Fruit fly (Drosophila melanogaster) S2 (cell line): ENCODE results near the gene Atg5.

Experiments used
- CG8478 ChIP-seq: fragments of >200 bp; optimal IDR thresholded peaks from 2 replicates; lab custom pipeline; 2018
- CTCF ChIP-seq, 2 experiments: fragments of >200 bp; optimal IDR thresholded peaks; 2 replicates each; lab custom pipeline; 2018

Atg5 gene

dm6 chrX:7300722-7301350, 22.7 kb downstream of the Atg5 start:
- TF ChIP-seq CTCF (optimal IDR thresholded peaks at IDR 0.05; lab: Kevin White, UChicago) = no peak
- TF ChIP-seq CG8478 (lab: Kevin White, UChicago) = no peak

- no peak for TF ChIP-seq CG8478 (lab: Kevin White, UChicago)
- no peak for TF ChIP-seq CTCF (optimal IDR thresholded peaks at IDR 0.05; lab: Kevin White, UChicago)
Observed at dm6 chrX:7300356-7300721, 23.2 kb downstream of the Atg5 start.

dm6 chrX:7299399-7300355, 23.9 kb downstream of the Atg5 start:
- no peak for TF ChIP-seq CTCF (optimal IDR thresholded peaks at IDR 0.05; lab: Kevin White, UChicago)
- TF ChIP-seq CG8478 (lab: Kevin White, UChicago) = no peak

dm6 chrX:7298323-7298722, 25.2 kb downstream of the Atg5 start:
- TF ChIP-seq CG8478 (lab: Kevin White, UChicago) = no peak
- no peak for TF ChIP-seq CTCF (optimal IDR thresholded peaks at IDR 0.05; lab: Kevin White, UChicago)

- TF ChIP-seq CTCF (optimal IDR thresholded peaks at IDR 0.05; lab: Kevin White, UChicago) = no peak
- TF ChIP-seq CG8478 (lab: Kevin White, UChicago) = no peak
Observed at dm6 chrX:7296721-7297227, 26.8 kb downstream of the Atg5 start.

- no peak for TF ChIP-seq CTCF (optimal IDR thresholded peaks at IDR 0.05; lab: Kevin White, UChicago)
- no peak for TF ChIP-seq CG8478 (lab: Kevin White, UChicago)
Observed at dm6 chrX:7295973-7296372, 27.6 kb downstream of the Atg5 start.

dm6 chrX:7293874-7294559, 29.6 kb downstream of the Atg5 start:
- TF ChIP-seq CTCF (optimal IDR thresholded peaks at IDR 0.05; lab: Kevin White, UChicago) (no peak), CG8478 (lab: Kevin White, UChicago) (no peak)

- TF ChIP-seq CTCF (optimal IDR thresholded peaks at IDR 0.05; lab: Kevin White, UChicago) = no peak
- no peak for TF ChIP-seq CG8478 (lab: Kevin White, UChicago)
Observed at dm6 chrX:7293133-7293873, 30.3 kb downstream of the Atg5 start.

dm6 chrX:7291850-7292499, 31.6 kb downstream of the Atg5 start:
- TF ChIP-seq CTCF (optimal IDR thresholded peaks at IDR 0.05; lab: Kevin White, UChicago) = no peak
- no peak for TF ChIP-seq CG8478 (lab: Kevin White, UChicago)

dm6 chrX:7290811-7291515, 32.6 kb downstream of the Atg5 start, which contains the start of gene unc-119:
Gene unc-119 (minus strand): TSS chrX:7291298.
- TF ChIP-seq CG8478 (lab: Kevin White, UChicago) (no peak), CTCF (optimal IDR thresholded peaks at IDR 0.05; lab: Kevin White, UChicago) (peak; percentile 42 to 60)

- TF ChIP-seq CTCF (optimal IDR thresholded peaks at IDR 0.05; lab: Kevin White, UChicago) (peak; percentile 68 to 71), CG8478 (lab: Kevin White, UChicago) (no peak)
Observed at dm6 chrX:7285995-7286985, 37.3 kb downstream of the Atg5 start, which contains the start of gene CG2059. Gene CG2059 (plus strand): TSS chrX:7286358.

- no peak for TF ChIP-seq CTCF (optimal IDR thresholded peaks at IDR 0.05; lab: Kevin White, UChicago)
- TF ChIP-seq CG8478 (lab: Kevin White, UChicago) = no peak
Observed at dm6 chrX:7285410-7285809, 38.2 kb downstream of the Atg5 start.
